Worm (Caenorhabditis elegans) whole organism, L1 larva: Measurements from ENCODE around the gene dyf-6.
A peak's percentile ranks its signal among the peaks of the same experiment; 100 is the strongest.

Source experiments
- C04F5.9 ChIP-seq: sonication (generic microtip); optimal IDR thresholded peaks from 2 replicates; lab custom pipeline; 2016; ENCODE audit warnings: missing genetic modification characterization, missing compliant biosample characterization
- C16A3.4 ChIP-seq: fragments of 150-350 bp; optimal IDR thresholded peaks from 2 replicates; lab custom pipeline; 2014; ENCODE audit warnings: missing biosample characterization, missing genetic modification characterization
- C34B4.2 ChIP-seq: sonication (generic microtip); optimal IDR thresholded peaks from 2 replicates; lab custom pipeline; 2017; ENCODE audit warnings: mild to moderate bottlenecking, missing genetic modification characterization, missing compliant biosample characterization
- Y116A8C.19 ChIP-seq: sonication (generic microtip); optimal IDR thresholded peaks from 2 replicates; lab custom pipeline; 2016; ENCODE audit warnings: missing compliant biosample characterization, missing genetic modification characterization, borderline replicate concordance
- aha-1 ChIP-seq: fragments of 150-350 bp; optimal IDR thresholded peaks from 2 replicates; lab custom pipeline; 2014; ENCODE audit warnings: missing biosample characterization, missing genetic modification characterization
- alr-1 ChIP-seq: fragments of 200-800 bp; sonication (Bioruptor generic); optimal IDR thresholded peaks from 2 replicates; lab custom pipeline; 2018; ENCODE audit warnings: borderline replicate concordance, mild to moderate bottlenecking, missing genetic modification characterization, missing compliant biosample characterization
- ama-1 ChIP-seq: fragments of 150-350 bp; optimal IDR thresholded peaks from 2 replicates; lab custom pipeline; 2014
- ceh-63 ChIP-seq: fragments of 200-800 bp; sonication (Bioruptor generic); optimal IDR thresholded peaks from 2 replicates; lab custom pipeline; 2018; ENCODE audit warnings: mild to moderate bottlenecking, missing genetic modification characterization, missing compliant biosample characterization
- ceh-8 ChIP-seq: fragments of 200-800 bp; sonication (Bioruptor generic); optimal IDR thresholded peaks from 2 replicates; lab custom pipeline; 2018; ENCODE audit warnings: mild to moderate bottlenecking, missing genetic modification characterization, moderate library complexity, missing compliant biosample characterization
- ceh-88 ChIP-seq: fragments of 200-800 bp; sonication (Bioruptor generic); IDR thresholded peaks from 2 replicates; pipeline ENCODE4 v1.3.6; 2022; ENCODE audit warnings: missing genetic modification characterization, missing compliant biosample characterization
- ceh-90 ChIP-seq: sonication (generic microtip); optimal IDR thresholded peaks from 2 replicates; lab custom pipeline; 2016; ENCODE audit warnings: missing genetic modification characterization, missing compliant biosample characterization
- ces-1 ChIP-seq: fragments of 150-350 bp; optimal IDR thresholded peaks from 2 replicates; lab custom pipeline; 2014; ENCODE audit warnings: missing biosample characterization, missing genetic modification reagents, missing genetic modification characterization
- dpl-1 ChIP-seq, 3 experiments: fragments of 150-350 bp in 2 of 3; sonication (generic microtip) in 1 of 3; optimal IDR thresholded peaks; 2 replicates each; lab custom pipeline; 2014 to 2017; ENCODE audit warnings: missing biosample characterization in 3 of 3, missing genetic modification characterization in 3 of 3, missing genetic modification reagents in 3 of 3
- efl-1 ChIP-seq, 4 experiments: fragments of 150-350 bp; optimal IDR thresholded peaks in 3 of 4; peaks in 1 of 4; 1 replicate in 1 of 4; 2 replicates in 3 of 4; lab custom pipeline; 2014; ENCODE audit warnings: missing biosample characterization in 2 of 4, missing genetic modification characterization in 2 of 4, missing genetic modification reagents in 2 of 4
- elt-2 ChIP-seq: sonication (generic microtip); optimal IDR thresholded peaks from 2 replicates; lab custom pipeline; 2016; ENCODE audit warnings: missing genetic modification characterization, mild to moderate bottlenecking, inconsistent platforms, missing compliant biosample characterization, missing genetic modification reagents
- fkh-10 ChIP-seq: sonication (generic microtip); optimal IDR thresholded peaks from 2 replicates; lab custom pipeline; 2017; ENCODE audit warnings: missing biosample characterization, missing genetic modification reagents, missing genetic modification characterization
- fkh-4 ChIP-seq: sonication (generic microtip); optimal IDR thresholded peaks from 2 replicates; lab custom pipeline; 2016; ENCODE audit warnings: missing compliant biosample characterization, missing genetic modification characterization, borderline replicate concordance
- fkh-8 ChIP-seq: sonication (generic microtip); optimal IDR thresholded peaks from 2 replicates; lab custom pipeline; 2016; ENCODE audit warnings: mild to moderate bottlenecking, missing genetic modification characterization, missing compliant biosample characterization
- fos-1 ChIP-seq: fragments of 150-350 bp; optimal IDR thresholded peaks from 2 replicates; lab custom pipeline; 2014; ENCODE audit warnings: missing biosample characterization, missing genetic modification characterization
- hlh-4 ChIP-seq: sonication (generic microtip); optimal IDR thresholded peaks from 2 replicates; lab custom pipeline; 2016; ENCODE audit warnings: mild to moderate bottlenecking, missing genetic modification characterization, missing compliant biosample characterization
- isw-1 ChIP-seq: fragments of 200-800 bp; sonication (Bioruptor generic); IDR thresholded peaks from 2 replicates; pipeline ENCODE4 v1.3.6; 2022; ENCODE audit warnings: missing genetic modification characterization, missing compliant biosample characterization
- lin-14 ChIP-seq: fragments of 200-800 bp; sonication (Bioruptor generic); optimal IDR thresholded peaks from 2 replicates; lab custom pipeline; 2018; ENCODE audit warnings: mild to moderate bottlenecking, missing genetic modification characterization, moderate library complexity, missing compliant biosample characterization
- lin-35 ChIP-seq, 2 experiments: fragments of 150-350 bp; optimal IDR thresholded peaks; 2 replicates each; lab custom pipeline; 2014; ENCODE audit warnings: missing biosample characterization in 2 of 2, missing genetic modification characterization in 2 of 2, missing genetic modification reagents in 2 of 2
- lin-39 ChIP-seq: fragments of 150-350 bp; optimal IDR thresholded peaks from 2 replicates; lab custom pipeline; 2014; ENCODE audit warnings: missing biosample characterization, missing genetic modification reagents, missing genetic modification characterization
- lir-3 ChIP-seq: sonication (generic microtip); optimal IDR thresholded peaks from 2 replicates; lab custom pipeline; 2016; ENCODE audit warnings: mild to moderate bottlenecking, missing genetic modification characterization, moderate library complexity, missing compliant biosample characterization; ENCODE audit not compliant: poor library complexity
- mab-9 ChIP-seq: fragments of 200-800 bp; sonication (Bioruptor generic); IDR thresholded peaks from 2 replicates; pipeline ENCODE4 v1.3.6; 2022; ENCODE audit warnings: missing genetic modification reagents, missing genetic modification characterization, missing compliant biosample characterization
- mef-2 ChIP-seq: fragments of 150-350 bp; optimal IDR thresholded peaks from 2 replicates; lab custom pipeline; 2014; ENCODE audit warnings: missing biosample characterization, missing genetic modification characterization
- mep-1 ChIP-seq: fragments of 150-350 bp; optimal IDR thresholded peaks from 2 replicates; lab custom pipeline; 2014; ENCODE audit warnings: missing biosample characterization, missing genetic modification characterization
- nhr-12 ChIP-seq: sonication (generic microtip); optimal IDR thresholded peaks from 2 replicates; lab custom pipeline; 2017; ENCODE audit warnings: missing biosample characterization, missing genetic modification characterization
- nhr-19 ChIP-seq: fragments of 200-800 bp; sonication (Bioruptor generic); conservative IDR thresholded peaks from 2 replicates; pipeline ENCODE4 v1.3.6; 2022; ENCODE audit warnings: missing genetic modification characterization, missing compliant biosample characterization
- nhr-237 ChIP-seq: fragments of 150-350 bp; optimal IDR thresholded peaks from 2 replicates; lab custom pipeline; 2014; ENCODE audit warnings: missing biosample characterization, missing genetic modification characterization
- nhr-28 ChIP-seq: fragments of 150-350 bp; optimal IDR thresholded peaks from 2 replicates; lab custom pipeline; 2014; ENCODE audit warnings: missing biosample characterization, missing genetic modification characterization
- nhr-47 ChIP-seq: sonication (generic microtip); optimal IDR thresholded peaks from 2 replicates; lab custom pipeline; 2016; ENCODE audit warnings: mild to moderate bottlenecking, missing genetic modification characterization, moderate library complexity, missing compliant biosample characterization
- nhr-77 ChIP-seq: fragments of 150-350 bp; optimal IDR thresholded peaks from 2 replicates; lab custom pipeline; 2014; ENCODE audit warnings: missing biosample characterization, missing genetic modification characterization
- nhr-84 ChIP-seq: sonication (generic microtip); optimal IDR thresholded peaks from 2 replicates; lab custom pipeline; 2017; ENCODE audit warnings: missing biosample characterization, missing genetic modification characterization
- nhr-90 ChIP-seq: sonication (generic microtip); optimal IDR thresholded peaks from 2 replicates; lab custom pipeline; 2016; ENCODE audit warnings: mild to moderate bottlenecking, missing genetic modification characterization, missing compliant biosample characterization; ENCODE audit not compliant: poor library complexity
- rnt-1 ChIP-seq: sonication (generic microtip); optimal IDR thresholded peaks from 2 replicates; lab custom pipeline; 2016; ENCODE audit warnings: mild to moderate bottlenecking, missing genetic modification characterization, moderate library complexity, missing compliant biosample characterization
- skn-1 ChIP-seq: fragments of 150-350 bp; optimal IDR thresholded peaks from 2 replicates; lab custom pipeline; 2014; ENCODE audit warnings: missing biosample characterization, missing genetic modification characterization
- snpc-4 ChIP-seq: fragments of 150-350 bp; optimal IDR thresholded peaks from 2 replicates; lab custom pipeline; 2014; ENCODE audit warnings: missing biosample characterization, missing genetic modification characterization
- sox-4 ChIP-seq: sonication (generic microtip); optimal IDR thresholded peaks from 2 replicates; lab custom pipeline; 2016; ENCODE audit warnings: missing genetic modification characterization, missing compliant biosample characterization
- sup-37 ChIP-seq: fragments of 200-800 bp; sonication (Bioruptor generic); optimal IDR thresholded peaks from 2 replicates; lab custom pipeline; 2018; ENCODE audit warnings: mild to moderate bottlenecking, missing genetic modification characterization, missing compliant biosample characterization
- swsn-7 ChIP-seq: sonication (generic microtip); optimal IDR thresholded peaks from 2 replicates; lab custom pipeline; 2016; ENCODE audit warnings: missing genetic modification characterization, missing compliant biosample characterization
- tlp-1 ChIP-seq: fragments of 150-350 bp; optimal IDR thresholded peaks from 2 replicates; lab custom pipeline; 2014; ENCODE audit warnings: missing biosample characterization, missing genetic modification characterization
- unc-130 ChIP-seq: fragments of 150-350 bp; optimal IDR thresholded peaks from 2 replicates; lab custom pipeline; 2017; ENCODE audit warnings: missing biosample characterization, missing genetic modification characterization, inconsistent platforms
- zag-1 ChIP-seq: fragments of 150-350 bp; optimal IDR thresholded peaks from 2 replicates; lab custom pipeline; 2014; ENCODE audit warnings: missing biosample characterization, missing genetic modification characterization
- zip-4 ChIP-seq: fragments of 200-800 bp; sonication (Bioruptor generic); optimal IDR thresholded peaks from 2 replicates; lab custom pipeline; 2018; ENCODE audit warnings: mild to moderate bottlenecking, missing genetic modification characterization, moderate library complexity, missing compliant biosample characterization
- ztf-4 ChIP-seq: fragments of 150-350 bp; optimal IDR thresholded peaks from 2 replicates; lab custom pipeline; 2014; ENCODE audit warnings: missing biosample characterization, missing genetic modification characterization

Gene dyf-6

DNA sequence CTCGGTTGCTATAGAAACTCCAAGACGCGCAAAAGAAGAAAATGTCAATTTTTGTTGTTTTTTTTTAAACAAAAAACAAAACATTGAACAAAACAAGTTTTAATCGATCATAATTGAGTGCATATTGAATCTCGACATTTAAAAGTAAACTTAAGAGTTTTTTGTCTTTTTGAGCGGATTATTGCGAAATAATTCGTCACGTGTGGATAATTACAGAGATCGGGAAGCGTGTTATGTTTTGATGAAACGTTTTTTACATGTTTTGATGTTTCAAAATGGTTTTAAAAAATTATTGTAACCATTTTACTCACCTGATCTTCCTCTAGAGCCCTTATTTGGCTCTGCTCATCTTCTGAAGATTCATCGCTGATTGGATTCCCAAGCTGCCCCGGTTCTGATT, 307 bp downstream of the dyf-6 start (continued):
- TF ChIP-seq nhr-12 (tag; lab: Kevin White, UChicago) = no peak
- TF ChIP-seq fkh-10 (GFP tag; lab: Kevin White, UChicago) = no peak
- TF ChIP-seq lir-3 = no peak
- TF ChIP-seq ces-1 (GFP tag; lab: Kevin White, UChicago) = no peak
- TF ChIP-seq nhr-47 (tag; lab: Kevin White, UChicago) = peak; percentile 8
- TF ChIP-seq C04F5.9 (tag; lab: Kevin White, UChicago) = no peak
- no peak for TF ChIP-seq rnt-1
- peak; percentile 62 for TF ChIP-seq fkh-8 (tag; lab: Kevin White, UChicago)
- no peak for TF ChIP-seq elt-2 (tag; lab: Kevin White, UChicago)
- TF ChIP-seq fos-1 (tag; lab: Kevin White, UChicago) = no peak
- no peak for TF ChIP-seq C16A3.4
- no peak for TF ChIP-seq snpc-4 (tag; lab: Kevin White, UChicago)
- TF ChIP-seq nhr-28 (tag; lab: Kevin White, UChicago) = no peak
- TF ChIP-seq ceh-90 (tag; lab: Kevin White, UChicago) = no peak
- no peak for TF ChIP-seq unc-130
- no peak for TF ChIP-seq sox-4 (tag; lab: Kevin White, UChicago)
- no peak for TF ChIP-seq nhr-237 (tag; lab: Kevin White, UChicago)
- TF ChIP-seq ceh-88 (GFP tag; lab: Robert Waterston, UW) = no peak
- peak; percentile 56 for TF ChIP-seq zip-4 (GFP tag; lab: Kevin White, UChicago)
- no peak for TF ChIP-seq efl-1 (optimal IDR thresholded peaks at IDR 0.05; lab: Kevin White, UChicago)
- no peak for TF ChIP-seq efl-1 (GFP tag; optimal IDR thresholded peaks at IDR 0.05 in 1 of 2; lab: Kevin White, UChicago)
- TF ChIP-seq lin-39 (tag; lab: Kevin White, UChicago) = no peak
- no peak for TF ChIP-seq hlh-4 (tag; lab: Kevin White, UChicago)
- no peak for TF ChIP-seq skn-1 (tag; lab: Kevin White, UChicago)

DNA sequence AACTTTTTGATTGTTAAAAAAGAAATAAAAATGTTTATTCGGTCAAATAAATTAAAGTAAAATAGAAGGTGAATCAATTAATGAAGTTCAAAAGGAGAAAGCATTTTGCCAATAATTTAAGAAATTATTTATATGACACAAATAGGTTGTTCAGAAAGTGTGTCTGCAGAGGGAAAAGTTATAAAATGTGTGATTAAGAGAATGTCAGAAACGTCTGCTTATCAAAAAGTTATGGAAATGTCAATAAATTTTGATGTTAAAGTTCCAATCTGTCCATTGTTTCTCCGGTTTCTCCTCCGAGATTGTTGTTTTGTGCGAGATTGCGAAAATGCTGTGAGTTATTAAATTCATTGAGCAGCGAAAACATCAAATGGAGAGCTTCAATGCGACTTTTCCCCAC, 6.6 kb downstream of the dyf-6 start, which contains the start of gene rme-4:
rme-4 (minus strand) TSS at position 168 of the 400 bp plus-strand sequence.
- TF ChIP-seq aha-1 = no peak
- no peak for TF ChIP-seq lin-35 (GFP tag; optimal IDR thresholded peaks at IDR 0.05; lab: Kevin White, UChicago)
- TF ChIP-seq lin-39 (tag; lab: Kevin White, UChicago) = no peak
- TF ChIP-seq isw-1 (GFP tag; lab: Robert Waterston, UW) = no peak
- TF ChIP-seq rnt-1 = no peak
- TF ChIP-seq nhr-77 (tag; lab: Kevin White, UChicago) = no peak
- TF ChIP-seq mep-1 (tag; lab: Kevin White, UChicago) = no peak
- TF ChIP-seq tlp-1 (tag; lab: Kevin White, UChicago) = no peak
- no peak for TF ChIP-seq ceh-8 (GFP tag; lab: Kevin White, UChicago)
- TF ChIP-seq unc-130 = no peak
- no peak for TF ChIP-seq ceh-63 (GFP tag; lab: Kevin White, UChicago)

DNA sequence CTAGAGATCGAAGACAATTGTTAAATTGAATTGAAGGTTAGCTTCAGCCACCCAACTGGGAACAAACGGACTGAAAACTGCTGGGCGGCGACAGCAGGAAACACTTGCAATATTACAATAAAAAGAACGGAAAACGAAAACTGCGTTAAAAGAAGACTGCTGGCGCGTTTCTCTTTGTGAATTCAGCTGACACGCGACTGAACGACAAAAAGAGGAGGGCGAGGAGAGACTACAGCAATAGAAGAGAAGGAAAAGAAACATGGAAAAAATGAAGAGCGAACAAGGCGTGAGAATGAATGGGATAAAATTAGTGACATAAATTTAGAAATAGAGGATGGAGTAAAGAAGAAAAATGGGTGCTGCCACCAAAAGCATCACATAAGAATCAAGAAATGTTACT, 8.6 kb downstream of the dyf-6 start:
- TF ChIP-seq sup-37 (GFP tag; lab: Kevin White, UChicago) (peak; percentile 78), nhr-19 (GFP tag; lab: Robert Waterston, UW) (peak; percentile 92), C34B4.2 (tag; lab: Kevin White, UChicago) (no peak), C16A3.4 (peak; percentile 86), ama-1 (lab: Kevin White, UChicago) (peak; percentile 77), zag-1 (tag; lab: Kevin White, UChicago) (no peak), sox-4 (tag; lab: Kevin White, UChicago) (peak; percentile 84), fos-1 (tag; lab: Kevin White, UChicago) (peak; percentile 87), ceh-8 (GFP tag; lab: Kevin White, UChicago) (peak; percentile 90), snpc-4 (tag; lab: Kevin White, UChicago) (peak; percentile 81), lir-3 (peak; percentile 61), skn-1 (tag; lab: Kevin White, UChicago) (peak; percentile 92), mab-9 (peak; percentile 64), nhr-237 (tag; lab: Kevin White, UChicago) (no peak), Y116A8C.19 (tag; lab: Kevin White, UChicago) (no peak), ces-1 (GFP tag; lab: Kevin White, UChicago) (no peak), ztf-4 (tag; lab: Kevin White, UChicago) (peak; percentile 88), swsn-7 (tag; lab: Kevin White, UChicago) (peak; percentile 97), nhr-90 (tag; lab: Kevin White, UChicago) (peak; percentile 92), dpl-1 (GFP tag; optimal IDR thresholded peaks at IDR 0.05; lab: Kevin White, UChicago) (peak; percentile 66 to 76 (median 74)), rnt-1 (peak; percentile 94), ceh-88 (GFP tag; lab: Robert Waterston, UW) (peak; percentile 73; the same call in 1 of the 2 replicates), fkh-4 (tag; lab: Kevin White, UChicago) (no peak), nhr-84 (no peak), alr-1 (tag; lab: Kevin White, UChicago) (no peak), C04F5.9 (tag; lab: Kevin White, UChicago) (peak; percentile 51), mef-2 (tag; lab: Kevin White, UChicago) (peak; percentile 92), aha-1 (peak; percentile 36), lin-14 (GFP tag; lab: Kevin White, UChicago) (peak; percentile 99)
